Worm (Caenorhabditis elegans) whole organism, late embryonic: Measurements from ENCODE around the gene nhr-256.

Source experiments
- C08G9.2 ChIP-seq: sonication (generic microtip); optimal IDR thresholded peaks from 2 replicates; lab custom pipeline; 2016; ENCODE audit warnings: mild to moderate bottlenecking, missing genetic modification characterization, moderate library complexity, missing compliant biosample characterization
- K02D7.2 ChIP-seq: sonication (generic microtip); optimal IDR thresholded peaks from 2 replicates; lab custom pipeline; 2017; ENCODE audit warnings: mild to moderate bottlenecking, missing genetic modification characterization, missing compliant biosample characterization
- K09A11.1 ChIP-seq: sonication (generic microtip); optimal IDR thresholded peaks from 2 replicates; lab custom pipeline; 2017; ENCODE audit warnings: antibody characterized with exemption, mild to moderate bottlenecking, missing genetic modification characterization, missing compliant biosample characterization; ENCODE audit not compliant: insufficient read depth
- Y22D7AL.16 ChIP-seq: sonication (generic microtip); optimal IDR thresholded peaks from 2 replicates; lab custom pipeline; 2016; ENCODE audit warnings: missing genetic modification characterization, missing compliant biosample characterization
- ama-1 ChIP-seq: fragments of 150-350 bp; optimal IDR thresholded peaks from 2 replicates; lab custom pipeline; 2014
- ceh-18 ChIP-seq: sonication (generic microtip); optimal IDR thresholded peaks from 2 replicates; lab custom pipeline; 2016; ENCODE audit warnings: missing genetic modification characterization, missing compliant biosample characterization
- ceh-2 ChIP-seq: sonication (generic microtip); optimal IDR thresholded peaks from 2 replicates; lab custom pipeline; 2016; ENCODE audit warnings: missing genotype, missing genetic modification characterization, missing compliant biosample characterization
- ceh-22 ChIP-seq: sonication (generic microtip); optimal IDR thresholded peaks from 2 replicates; lab custom pipeline; 2017; ENCODE audit warnings: missing biosample characterization, missing genetic modification characterization
- ceh-24 ChIP-seq: sonication (generic microtip); optimal IDR thresholded peaks from 2 replicates; lab custom pipeline; 2016; ENCODE audit warnings: mild to moderate bottlenecking, missing genetic modification characterization, missing compliant biosample characterization
- ceh-30 ChIP-seq: fragments of 150-350 bp; optimal IDR thresholded peaks from 2 replicates; lab custom pipeline; 2014; ENCODE audit warnings: missing biosample characterization, missing genetic modification characterization
- ceh-31 ChIP-seq: sonication (generic microtip); optimal IDR thresholded peaks from 2 replicates; lab custom pipeline; 2016; ENCODE audit warnings: missing genetic modification characterization, missing compliant biosample characterization
- ceh-48 ChIP-seq: sonication (generic microtip); optimal IDR thresholded peaks from 2 replicates; lab custom pipeline; 2016; ENCODE audit warnings: missing genetic modification characterization, inconsistent platforms, missing compliant biosample characterization
- ceh-6 ChIP-seq: fragments of 200-800 bp; sonication (Bioruptor generic); optimal IDR thresholded peaks from 2 replicates; lab custom pipeline; 2018; ENCODE audit warnings: mild to moderate bottlenecking, missing genetic modification characterization, missing compliant biosample characterization
- che-1 ChIP-seq: sonication (generic microtip); optimal IDR thresholded peaks from 2 replicates; lab custom pipeline; 2016; ENCODE audit warnings: mild to moderate bottlenecking, missing genetic modification characterization, missing compliant biosample characterization
- dve-1 ChIP-seq: sonication (generic microtip); optimal IDR thresholded peaks from 2 replicates; lab custom pipeline; 2017; ENCODE audit warnings: antibody characterized with exemption, mild to moderate bottlenecking, missing genetic modification characterization, missing compliant biosample characterization
- elt-4 ChIP-seq: sonication (generic microtip); optimal IDR thresholded peaks from 2 replicates; lab custom pipeline; 2016; ENCODE audit warnings: missing genetic modification characterization, missing compliant biosample characterization
- ets-4 ChIP-seq: sonication (generic microtip); optimal IDR thresholded peaks from 2 replicates; lab custom pipeline; 2016; ENCODE audit warnings: missing genetic modification characterization, missing compliant biosample characterization
- hlh-30 ChIP-seq: sonication (generic microtip); optimal IDR thresholded peaks from 2 replicates; lab custom pipeline; 2017; ENCODE audit warnings: antibody characterized with exemption, missing genetic modification characterization, missing compliant biosample characterization; ENCODE audit not compliant: insufficient read depth
- hlh-6 ChIP-seq: sonication (generic microtip); optimal IDR thresholded peaks from 2 replicates; lab custom pipeline; 2016; ENCODE audit warnings: missing genotype, missing genetic modification characterization, missing compliant biosample characterization
- hlh-8 ChIP-seq: sonication (generic microtip); optimal IDR thresholded peaks from 2 replicates; lab custom pipeline; 2016; ENCODE audit warnings: missing genotype, missing genetic modification characterization, missing compliant biosample characterization
- lin-11 ChIP-seq: fragments of 200-800 bp; sonication (Bioruptor generic); optimal IDR thresholded peaks from 2 replicates; lab custom pipeline; 2018; ENCODE audit warnings: mild to moderate bottlenecking, missing genetic modification characterization, missing compliant biosample characterization
- madf-2 ChIP-seq: sonication (generic microtip); optimal IDR thresholded peaks from 2 replicates; lab custom pipeline; 2017; ENCODE audit warnings: missing genetic modification characterization, missing compliant biosample characterization
- nfya-1 ChIP-seq: sonication (generic microtip); optimal IDR thresholded peaks from 2 replicates; lab custom pipeline; 2017; ENCODE audit warnings: missing genetic modification characterization, mild to moderate bottlenecking, missing compliant biosample characterization, antibody characterized with exemption, moderate library complexity
- nhr-232 ChIP-seq: sonication (generic microtip); optimal IDR thresholded peaks from 2 replicates; lab custom pipeline; 2016; ENCODE audit warnings: missing genetic modification characterization, missing compliant biosample characterization
- npax-4 ChIP-seq: sonication (generic microtip); optimal IDR thresholded peaks from 2 replicates; lab custom pipeline; 2016; ENCODE audit warnings: missing genetic modification characterization, missing compliant biosample characterization
- odd-2 ChIP-seq: sonication (generic microtip); optimal IDR thresholded peaks from 2 replicates; lab custom pipeline; 2017; ENCODE audit warnings: antibody characterized with exemption, mild to moderate bottlenecking, missing genetic modification characterization, missing compliant biosample characterization
- pat-9 ChIP-seq: fragments of 200-800 bp; sonication (Bioruptor generic); optimal IDR thresholded peaks from 2 replicates; lab custom pipeline; 2018; ENCODE audit warnings: mild to moderate bottlenecking, missing genetic modification characterization, moderate library complexity, missing compliant biosample characterization
- pax-1 ChIP-seq: fragments of 150-350 bp; optimal IDR thresholded peaks from 2 replicates; lab custom pipeline; 2014; ENCODE audit warnings: missing biosample characterization, missing genetic modification characterization
- pqm-1 ChIP-seq: sonication (generic microtip); optimal IDR thresholded peaks from 2 replicates; lab custom pipeline; 2016; ENCODE audit warnings: missing genetic modification characterization, missing compliant biosample characterization
- pros-1 ChIP-seq: fragments of 150-350 bp; optimal IDR thresholded peaks from 2 replicates; lab custom pipeline; 2014; ENCODE audit warnings: missing biosample characterization, missing genetic modification reagents, missing genetic modification characterization
- rnt-1 ChIP-seq: sonication (generic microtip); optimal IDR thresholded peaks from 2 replicates; lab custom pipeline; 2016; ENCODE audit warnings: missing genetic modification characterization, missing compliant biosample characterization
- sox-2 ChIP-seq: fragments of 200-800 bp; sonication (Bioruptor generic); IDR thresholded peaks from 2 replicates; pipeline ENCODE4 v1.3.6; 2022; ENCODE audit warnings: missing genetic modification reagents, missing genetic modification characterization, missing compliant biosample characterization
- tbx-2 ChIP-seq: sonication (generic microtip); optimal IDR thresholded peaks from 2 replicates; lab custom pipeline; 2016; ENCODE audit warnings: missing genetic modification characterization, missing compliant biosample characterization
- unc-3 ChIP-seq, 2 experiments: fragments of 200-800 bp in 1 of 2; sonication (Bioruptor generic) in 1 of 2; sonication (generic microtip) in 1 of 2; conservative IDR thresholded peaks in 1 of 2; optimal IDR thresholded peaks in 1 of 2; 2 replicates each; pipeline versions ENCODE4 v1.3.6 to Lab custom; 2016 to 2022; ENCODE audit warnings: missing compliant biosample characterization in 2 of 2, missing genetic modification characterization in 2 of 2, missing genetic modification reagents in 1 of 2
- unc-42 ChIP-seq: sonication (generic microtip); optimal IDR thresholded peaks from 2 replicates; lab custom pipeline; 2016; ENCODE audit warnings: missing genotype, missing genetic modification characterization, missing compliant biosample characterization
- ztf-16 ChIP-seq: sonication (generic microtip); optimal IDR thresholded peaks from 2 replicates; lab custom pipeline; 2017; ENCODE audit warnings: missing genetic modification characterization, missing compliant biosample characterization

The nhr-256 gene

ce11 chrV:1725353-1725752 lies 18.2 kb upstream of the nhr-256 start, which contains the start of gene sri-27:
Gene sri-27 (plus strand): TSS chrV:1725653.
- no peak for TF ChIP-seq unc-42
- TF ChIP-seq pat-9 (tag; lab: Kevin White, UChicago), result no peak
- TF ChIP-seq ceh-24 (tag; lab: Kevin White, UChicago), result no peak
- TF ChIP-seq rnt-1 (tag; lab: Kevin White, UChicago), result no peak
- no peak for TF ChIP-seq Y22D7AL.16 (tag; lab: Kevin White, UChicago)
- TF ChIP-seq ets-4 (tag; lab: Kevin White, UChicago), result no peak

ce11 chrV:1731918-1732317 lies 11.7 kb upstream of the nhr-256 start, which contains the start of gene gst-21:
Gene gst-21 (minus strand): TSS chrV:1732018.
- TF ChIP-seq hlh-30 (tag; lab: Kevin White, UChicago) (no peak), lin-11 (tag; lab: Kevin White, UChicago) (no peak), ceh-18 (tag; lab: Kevin White, UChicago) (no peak), npax-4 (tag; lab: Kevin White, UChicago) (no peak), dve-1 (tag; lab: Kevin White, UChicago) (no peak), tbx-2 (tag; lab: Kevin White, UChicago) (no peak), K09A11.1 (tag; lab: Kevin White, UChicago) (no peak), K02D7.2 (tag; lab: Kevin White, UChicago) (no peak), ztf-16 (tag; lab: Kevin White, UChicago) (no peak), elt-4 (no peak), odd-2 (no peak), che-1 (tag; lab: Kevin White, UChicago) (no peak), ceh-31 (tag; lab: Kevin White, UChicago) (no peak), nhr-232 (tag; lab: Kevin White, UChicago) (no peak), unc-3 (GFP tag; conservative IDR thresholded peaks at IDR 0.05; lab: Robert Waterston, UW) (no peak), unc-3 (tag; optimal IDR thresholded peaks at IDR 0.05; lab: Kevin White, UChicago) (no peak), ceh-2 (tag; lab: Kevin White, UChicago) (no peak)
- TF ChIP-seq, all 69 proteins: peak for 0

- no peak for TF ChIP-seq C08G9.2 (tag; lab: Kevin White, UChicago)
- no peak for TF ChIP-seq pax-1 (tag; lab: Kevin White, UChicago)
- TF ChIP-seq ceh-30 (tag; lab: Kevin White, UChicago), result no peak
- no peak for TF ChIP-seq Y22D7AL.16 (tag; lab: Kevin White, UChicago)
Observed at ce11 chrV:1734569-1734968, 9.0 kb upstream of the nhr-256 start, which contains the start of gene str-160. Gene str-160 (plus strand): TSS chrV:1734869.

ce11 chrV:1741074-1741473 lies 2.5 kb upstream of the nhr-256 start, which contains the start of gene srab-25:
Gene srab-25 (minus strand): TSS chrV:1741174.
- no peak for TF ChIP-seq ceh-22
- TF ChIP-seq nfya-1, result no peak
- no peak for TF ChIP-seq sox-2 (GFP tag; lab: Robert Waterston, UW)
- TF ChIP-seq pax-1 (tag; lab: Kevin White, UChicago), result no peak
- no peak for TF ChIP-seq hlh-6
- TF ChIP-seq ceh-6 (GFP tag; lab: Kevin White, UChicago), result no peak
- no peak for TF ChIP-seq ama-1 (lab: Kevin White, UChicago)
- TF ChIP-seq hlh-8 (tag; lab: Kevin White, UChicago), result no peak
- no peak for TF ChIP-seq unc-3 (GFP tag; conservative IDR thresholded peaks at IDR 0.05; lab: Robert Waterston, UW)
- no peak for TF ChIP-seq unc-3 (tag; optimal IDR thresholded peaks at IDR 0.05; lab: Kevin White, UChicago)
- TF ChIP-seq ceh-24 (tag; lab: Kevin White, UChicago), result no peak
- TF ChIP-seq pros-1 (tag; lab: Kevin White, UChicago), result no peak
- TF ChIP-seq ceh-48 (tag; lab: Kevin White, UChicago), result no peak
- TF ChIP-seq pqm-1 (tag; lab: Kevin White, UChicago), result no peak
- TF ChIP-seq madf-2 (tag; lab: Kevin White, UChicago), result no peak
- no peak for TF ChIP-seq rnt-1 (tag; lab: Kevin White, UChicago)
- TF ChIP-seq K09A11.1 (tag; lab: Kevin White, UChicago), result no peak
